Worm (Caenorhabditis elegans) whole organism, L4 larva: ENCODE data around the gene lsd-1.
A peak's percentile ranks its signal among the peaks of the same experiment; 100 is the strongest.

Experiments used
- D1046.2 ChIP-seq: fragments of 200-800 bp; sonication (Bioruptor generic); IDR thresholded peaks from 2 replicates; pipeline ENCODE4 v1.3.6; 2022; ENCODE audit warnings: missing genetic modification characterization, missing compliant biosample characterization
- F10B5.3 ChIP-seq: sonication (generic microtip); optimal IDR thresholded peaks from 2 replicates; lab custom pipeline; 2016; ENCODE audit warnings: mild to moderate bottlenecking, missing genetic modification characterization, missing compliant biosample characterization
- F26F4.8 ChIP-seq: fragments of 200-800 bp; sonication (Bioruptor generic); conservative IDR thresholded peaks from 2 replicates; pipeline ENCODE4 v1.3.6; 2022; ENCODE audit warnings: missing genetic modification characterization, missing compliant biosample characterization
- F37D6.2 ChIP-seq: sonication (generic microtip); optimal IDR thresholded peaks from 2 replicates; lab custom pipeline; 2016; ENCODE audit warnings: mild to moderate bottlenecking, missing genetic modification characterization, missing compliant biosample characterization
- F44E2.7 ChIP-seq: fragments of 200-800 bp; sonication (Bioruptor generic); IDR thresholded peaks from 2 replicates; pipeline ENCODE4 v2.1.2; 2022; ENCODE audit warnings: missing genetic modification characterization, missing compliant biosample characterization
- T20F7.1 ChIP-seq: fragments of 200-800 bp; sonication (Bioruptor generic); optimal IDR thresholded peaks from 2 replicates; lab custom pipeline; 2018; ENCODE audit warnings: mild to moderate bottlenecking, missing genetic modification characterization, missing compliant biosample characterization
- Y48G9A.11 ChIP-seq: fragments of 200-800 bp; sonication (Bioruptor generic); IDR thresholded peaks from 2 replicates; pipeline ENCODE4 v1.3.6; 2022; ENCODE audit warnings: missing genetic modification reagents, missing genetic modification characterization, missing compliant biosample characterization
- Y5F2A.4 ChIP-seq: fragments of 200-800 bp; sonication (Bioruptor generic); optimal IDR thresholded peaks from 2 replicates; lab custom pipeline; 2018; ENCODE audit warnings: mild to moderate bottlenecking, missing genetic modification characterization, missing compliant biosample characterization
- Y75B8A.6 ChIP-seq: fragments of 200-800 bp; sonication (Bioruptor generic); IDR thresholded peaks from 2 replicates; pipeline ENCODE4 v1.3.6; 2022; ENCODE audit warnings: missing genetic modification reagents, missing genetic modification characterization, missing compliant biosample characterization
- ZK337.2 ChIP-seq: fragments of 200-800 bp; sonication (Bioruptor generic); IDR thresholded peaks from 2 replicates; pipeline ENCODE4 v1.3.6; 2022; ENCODE audit warnings: missing genetic modification reagents, missing genetic modification characterization, missing compliant biosample characterization
- ZK546.5 ChIP-seq, 2 experiments: sonication (generic microtip); optimal IDR thresholded peaks; 2 replicates each; lab custom pipeline; 2017; ENCODE audit warnings: missing biosample characterization in 2 of 2, missing genetic modification characterization in 2 of 2
- aly-2 ChIP-seq: sonication (generic microtip); optimal IDR thresholded peaks from 2 replicates; lab custom pipeline; 2018; ENCODE audit warnings: missing biosample characterization, missing genetic modification characterization
- ama-1 ChIP-seq: fragments of 150-350 bp; optimal IDR thresholded peaks from 2 replicates; lab custom pipeline; 2014; ENCODE audit warnings: inconsistent platforms, mixed read lengths
- ceh-20 ChIP-seq: fragments of 200-800 bp; sonication (Bioruptor generic); IDR thresholded peaks from 2 replicates; pipeline ENCODE4 v1.3.6; 2022; ENCODE audit warnings: missing genetic modification reagents, missing genetic modification characterization, missing compliant biosample characterization
- ceh-32 ChIP-seq: sonication (generic microtip); optimal IDR thresholded peaks from 2 replicates; lab custom pipeline; 2016; ENCODE audit warnings: mild to moderate bottlenecking, missing genetic modification characterization, missing compliant biosample characterization; ENCODE audit not compliant: poor library complexity
- ceh-62 ChIP-seq: sonication (generic microtip); optimal IDR thresholded peaks from 2 replicates; lab custom pipeline; 2017; ENCODE audit warnings: missing biosample characterization, missing genetic modification characterization
- ctbp-1 ChIP-seq: fragments of 200-800 bp; sonication (Bioruptor generic); IDR thresholded peaks from 2 replicates; pipeline ENCODE4 v1.3.6; 2022; ENCODE audit warnings: missing genetic modification reagents, missing genetic modification characterization, missing compliant biosample characterization
- daf-16 ChIP-seq, 3 experiments: sonication (generic microtip); optimal IDR thresholded peaks; 2 replicates each; lab custom pipeline; 2016 to 2017; ENCODE audit warnings: missing genetic modification characterization in 3 of 3, missing genetic modification reagents in 3 of 3, mild to moderate bottlenecking in 2 of 3, missing compliant biosample characterization in 2 of 3, missing biosample characterization in 1 of 3, moderate library complexity in 1 of 3
- daf-8 ChIP-seq: fragments of 200-800 bp; sonication (Bioruptor generic); IDR thresholded peaks from 2 replicates; pipeline ENCODE4 v1.3.6; 2022; ENCODE audit warnings: missing genetic modification characterization, missing compliant biosample characterization
- dmd-8 ChIP-seq: fragments of 200-800 bp; sonication (Bioruptor generic); IDR thresholded peaks from 2 replicates; pipeline ENCODE4 v1.3.6; 2022; ENCODE audit warnings: missing genetic modification characterization, missing compliant biosample characterization
- dve-1 ChIP-seq: sonication (generic microtip); optimal IDR thresholded peaks from 2 replicates; lab custom pipeline; 2017; ENCODE audit warnings: antibody characterized with exemption, mild to moderate bottlenecking, missing genetic modification characterization, missing compliant biosample characterization; ENCODE audit not compliant: insufficient read depth
- fkh-10 ChIP-seq: fragments of 150-350 bp; optimal IDR thresholded peaks from 2 replicates; lab custom pipeline; 2014; ENCODE audit warnings: missing biosample characterization, missing genetic modification reagents, missing genetic modification characterization
- fos-1 ChIP-seq: fragments of 150-350 bp; optimal IDR thresholded peaks from 2 replicates; lab custom pipeline; 2014; ENCODE audit warnings: missing biosample characterization, missing genetic modification characterization
- hlh-30 ChIP-seq: sonication (generic microtip); optimal IDR thresholded peaks from 2 replicates; lab custom pipeline; 2017; ENCODE audit warnings: antibody characterized with exemption, mild to moderate bottlenecking, missing genetic modification characterization, missing compliant biosample characterization; ENCODE audit not compliant: insufficient read depth
- jun-1 ChIP-seq: fragments of 150-350 bp; optimal IDR thresholded peaks from 2 replicates; lab custom pipeline; 2014; ENCODE audit warnings: missing biosample characterization, missing genetic modification reagents, missing genetic modification characterization
- lim-7 ChIP-seq: fragments of 200-800 bp; sonication (Bioruptor generic); IDR thresholded peaks from 2 replicates; pipeline ENCODE4 v1.3.6; 2022; ENCODE audit warnings: missing genetic modification characterization, missing compliant biosample characterization
- lin-15B ChIP-seq: fragments of 150-350 bp; sonication (generic microtip); optimal IDR thresholded peaks from 3 replicates; lab custom pipeline; 2014; ENCODE audit warnings: missing biosample characterization, missing genetic modification characterization
- lin-38 ChIP-seq: fragments of 200-800 bp; sonication (Bioruptor generic); IDR thresholded peaks from 2 replicates; pipeline ENCODE4 v1.3.6; 2022; ENCODE audit warnings: missing genetic modification reagents, missing genetic modification characterization, missing compliant biosample characterization
- mdl-1 ChIP-seq, 2 experiments: fragments of 150-350 bp in 1 of 2; sonication (generic microtip) in 1 of 2; optimal IDR thresholded peaks; 2 replicates each; lab custom pipeline; 2014 to 2017; ENCODE audit warnings: missing biosample characterization in 2 of 2, missing genetic modification characterization in 2 of 2
- mdt-29 ChIP-seq: fragments of 200-800 bp; sonication (Bioruptor generic); IDR thresholded peaks from 2 replicates; pipeline ENCODE4 v1.3.6; 2022; ENCODE audit warnings: missing genetic modification reagents, missing genetic modification characterization, missing compliant biosample characterization
- mes-2 ChIP-seq: sonication (generic microtip); optimal IDR thresholded peaks from 2 replicates; lab custom pipeline; 2016; ENCODE audit warnings: missing genotype, mild to moderate bottlenecking, missing genetic modification characterization, missing compliant biosample characterization; ENCODE audit not compliant: poor library complexity, severe bottlenecking
- nhr-102 ChIP-seq: sonication (generic microtip); optimal IDR thresholded peaks from 2 replicates; lab custom pipeline; 2016; ENCODE audit warnings: mild to moderate bottlenecking, missing genetic modification characterization, moderate library complexity, missing compliant biosample characterization
- nhr-111 ChIP-seq: fragments of 200-800 bp; sonication (Bioruptor generic); optimal IDR thresholded peaks from 2 replicates; lab custom pipeline; 2018; ENCODE audit warnings: mild to moderate bottlenecking, missing genetic modification characterization, missing compliant biosample characterization
- nhr-41 ChIP-seq: fragments of 200-800 bp; sonication (Bioruptor generic); IDR thresholded peaks from 2 replicates; pipeline ENCODE4 v1.3.6; 2022; ENCODE audit warnings: missing genetic modification reagents, missing genetic modification characterization, missing compliant biosample characterization
- nhr-6 ChIP-seq: fragments of 150-350 bp; optimal IDR thresholded peaks from 2 replicates; lab custom pipeline; 2014; ENCODE audit warnings: missing biosample characterization, missing genetic modification characterization
- nhr-77 ChIP-seq: fragments of 150-350 bp; optimal IDR thresholded peaks from 2 replicates; lab custom pipeline; 2014; ENCODE audit warnings: missing biosample characterization, missing genetic modification characterization
- pqm-1 ChIP-seq: sonication (generic microtip); optimal IDR thresholded peaks from 2 replicates; lab custom pipeline; 2017; ENCODE audit warnings: missing biosample characterization, missing genetic modification characterization
- saeg-2 ChIP-seq: fragments of 200-800 bp; sonication (Bioruptor generic); IDR thresholded peaks from 2 replicates; pipeline ENCODE4 v1.3.6; 2022; ENCODE audit warnings: missing genetic modification reagents, missing genetic modification characterization, missing compliant biosample characterization
- snpc-1.2 ChIP-seq: fragments of 200-800 bp; sonication (Bioruptor generic); IDR thresholded peaks from 2 replicates; pipeline ENCODE4 v1.3.6; 2022; ENCODE audit warnings: missing genetic modification reagents, missing genetic modification characterization, missing compliant biosample characterization
- spr-1 ChIP-seq: sonication (generic microtip); optimal IDR thresholded peaks from 2 replicates; lab custom pipeline; 2016; ENCODE audit warnings: mild to moderate bottlenecking, missing genetic modification characterization, missing compliant biosample characterization
- spr-3 ChIP-seq: fragments of 200-800 bp; sonication (Bioruptor generic); optimal IDR thresholded peaks from 2 replicates; lab custom pipeline; 2018; ENCODE audit warnings: mild to moderate bottlenecking, missing genetic modification characterization, missing compliant biosample characterization
- tag-97 ChIP-seq: fragments of 200-800 bp; sonication (Bioruptor generic); IDR thresholded peaks from 2 replicates; pipeline ENCODE4 v1.3.6; 2022; ENCODE audit warnings: missing genetic modification characterization, missing compliant biosample characterization
- unc-62 ChIP-seq, 3 experiments: fragments of 150-350 bp in 1 of 3; sonication (generic microtip); optimal IDR thresholded peaks in 2 of 3; peaks in 1 of 3; 1 replicate in 1 of 3; 2 replicates in 2 of 3; lab custom pipeline; 2014 to 2017; ENCODE audit warnings: missing biosample characterization in 3 of 3, missing genetic modification characterization in 3 of 3, missing genetic modification reagents in 3 of 3, missing genotype in 1 of 3
- vab-7 ChIP-seq: fragments of 200-800 bp; sonication (Bioruptor generic); IDR thresholded peaks from 2 replicates; pipeline ENCODE4 v1.3.6; 2022; ENCODE audit warnings: missing genetic modification reagents, missing genetic modification characterization, missing compliant biosample characterization
- zag-1 ChIP-seq: fragments of 150-350 bp; optimal IDR thresholded peaks from 2 replicates; lab custom pipeline; 2014; ENCODE audit warnings: missing biosample characterization, missing genetic modification characterization
- zfp-3 ChIP-seq: fragments of 200-800 bp; sonication (Bioruptor generic); conservative IDR thresholded peaks from 2 replicates; pipeline ENCODE4 v1.3.6; 2022; ENCODE audit warnings: missing genetic modification reagents, missing genetic modification characterization, missing compliant biosample characterization
- zip-2 ChIP-seq: fragments of 150-350 bp; optimal IDR thresholded peaks from 2 replicates; lab custom pipeline; 2014; ENCODE audit warnings: missing biosample characterization, missing genetic modification characterization
- ztf-11 ChIP-seq: fragments of 150-350 bp; optimal IDR thresholded peaks from 2 replicates; lab custom pipeline; 2014; ENCODE audit warnings: missing biosample characterization, missing genetic modification characterization
- ztf-7 ChIP-seq: fragments of 150-350 bp; optimal IDR thresholded peaks from 2 replicates; lab custom pipeline; 2014; ENCODE audit warnings: missing biosample characterization, missing genetic modification characterization

Gene lsd-1

DNA sequence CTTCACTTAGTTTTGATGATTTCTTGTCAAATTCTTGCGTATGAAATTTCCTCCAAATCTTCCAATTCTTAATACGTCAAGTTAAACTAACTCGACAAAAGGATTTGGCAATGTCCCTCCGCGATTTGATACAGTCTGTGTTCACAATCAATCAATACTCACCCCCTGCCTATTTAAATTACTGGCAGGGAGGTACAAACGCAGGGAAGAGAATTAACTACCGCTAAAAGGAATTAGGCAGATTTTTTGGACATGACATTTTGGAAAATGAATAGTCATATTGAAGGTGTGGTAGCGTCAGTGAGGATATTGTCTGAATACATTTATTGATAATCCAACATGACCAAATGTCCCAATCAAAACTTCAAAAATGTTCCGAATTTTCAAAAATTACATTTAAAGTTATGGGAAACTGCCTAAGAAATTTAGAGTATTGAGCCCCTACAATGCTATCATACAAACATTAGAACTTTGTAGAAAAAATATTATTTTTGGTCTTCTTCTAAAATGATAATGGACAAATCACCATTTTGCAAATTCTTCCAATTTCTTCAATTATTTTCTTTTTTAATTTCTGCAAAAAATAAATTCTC is 11.2 kb upstream of the lsd-1 start (continued):
- peak; percentile 99 for TF ChIP-seq mes-2 (tag; lab: Kevin White, UChicago)
- TF ChIP-seq F37D6.2 = peak; percentile 99
- no peak for TF ChIP-seq F26F4.8 (GFP tag; lab: Robert Waterston, UW)
- peak; percentile 100 for TF ChIP-seq dve-1 (tag; lab: Kevin White, UChicago)
- TF ChIP-seq Y75B8A.6 = peak; percentile 89
- TF ChIP-seq ZK337.2 (GFP tag; lab: Robert Waterston, UW) = peak; percentile 83
- peak; percentile 97 for TF ChIP-seq ztf-7
- peak; percentile 98 for TF ChIP-seq nhr-6
- 0 out of 2 replicates have a peak, but pooled peaks have one; percentile 23 for TF ChIP-seq F44E2.7 (GFP tag; lab: Robert Waterston, UW)
- TF ChIP-seq fkh-10 = peak; percentile 98
- TF ChIP-seq tag-97 (GFP tag; lab: Robert Waterston, UW) = no peak
- TF ChIP-seq nhr-102 (tag; lab: Kevin White, UChicago) = peak; percentile 99
- peak; percentile 98 for TF ChIP-seq spr-3 (GFP tag; lab: Kevin White, UChicago)
- TF ChIP-seq fos-1 (tag; lab: Kevin White, UChicago) = peak; percentile 85
- peak; percentile 91 to 100 for TF ChIP-seq unc-62 (GFP tag; optimal IDR thresholded peaks at IDR 0.05 in 1 of 2; lab: Kevin White, UChicago)
- TF ChIP-seq unc-62 (tag; optimal IDR thresholded peaks at IDR 0.05; lab: Kevin White, UChicago) = peak; percentile 93
- peak; percentile 41 for TF ChIP-seq lin-15B
- no peak for TF ChIP-seq aly-2 (tag; lab: Kevin White, UChicago)
- peak; percentile 68 for TF ChIP-seq nhr-41 (GFP tag; lab: Robert Waterston, UW)
- TF ChIP-seq vab-7 (GFP tag; lab: Robert Waterston, UW) = peak; percentile 87
- peak; percentile 88 for TF ChIP-seq lin-38
- no peak for TF ChIP-seq lim-7
- TF ChIP-seq Y48G9A.11 = no peak; the same call in 1 of the 2 replicates
- TF ChIP-seq zfp-3 (GFP tag; lab: Robert Waterston, UW) = peak; percentile 94
- TF ChIP-seq zip-2 (tag; lab: Kevin White, UChicago) = peak; percentile 98
- no peak for TF ChIP-seq ceh-62 (tag; lab: Kevin White, UChicago)
- TF ChIP-seq Y5F2A.4 = peak; percentile 91
- TF ChIP-seq snpc-1.2 (GFP tag; lab: Robert Waterston, UW) = no peak; the same call in 1 of the 2 replicates
- peak; percentile 91 for TF ChIP-seq T20F7.1 (GFP tag; lab: Kevin White, UChicago)
- TF ChIP-seq ceh-20 = peak; percentile 95
- TF ChIP-seq mdl-1 (tag; optimal IDR thresholded peaks at IDR 0.05; lab: Kevin White, UChicago) = peak; percentile 90 to 92
- peak; percentile 31 to 75 for TF ChIP-seq ZK546.5 (tag; optimal IDR thresholded peaks at IDR 0.05; lab: Kevin White, UChicago)
- peak; percentile 99 for TF ChIP-seq jun-1
- TF ChIP-seq daf-8 (GFP tag; lab: Robert Waterston, UW) = no peak
- peak; percentile 89; the same call in 1 of the 2 replicates for TF ChIP-seq D1046.2 (GFP tag; lab: Robert Waterston, UW)
- peak; percentile 96 to 98 for TF ChIP-seq daf-16 (GFP tag; optimal IDR thresholded peaks at IDR 0.05; lab: Kevin White, UChicago)
- TF ChIP-seq daf-16 (tag; optimal IDR thresholded peaks at IDR 0.05; lab: Kevin White, UChicago) = peak; percentile 93
- peak; percentile 94 for TF ChIP-seq hlh-30 (tag; lab: Kevin White, UChicago)
- TF ChIP-seq dmd-8 (GFP tag; lab: Robert Waterston, UW) = peak; percentile 72
- peak; percentile 97 for TF ChIP-seq spr-1 (tag; lab: Kevin White, UChicago)
- TF ChIP-seq nhr-111 (GFP tag; lab: Kevin White, UChicago) = peak; percentile 36
- peak; percentile 95 for TF ChIP-seq saeg-2 (GFP tag; lab: Robert Waterston, UW)
- TF ChIP-seq ceh-32 = peak; percentile 88
- peak; percentile 84 for TF ChIP-seq ztf-11 (tag; lab: Kevin White, UChicago)
- TF ChIP-seq mdt-29 (GFP tag; lab: Robert Waterston, UW) = peak; percentile 95
- TF ChIP-seq zag-1 (tag; lab: Kevin White, UChicago) = peak; percentile 94
- peak; percentile 98 for TF ChIP-seq ctbp-1
- TF ChIP-seq pqm-1 (tag; lab: Kevin White, UChicago) = peak; percentile 68
- peak; percentile 100 for TF ChIP-seq nhr-77 (tag; lab: Kevin White, UChicago)
- no peak for TF ChIP-seq ama-1 (lab: Kevin White, UChicago)
- peak; percentile 96 for TF ChIP-seq F10B5.3 (tag; lab: Kevin White, UChicago)
